Worm (Caenorhabditis elegans) whole organism, mixed stage, embryonic: ENCODE results near the gene T03G11.9.
A peak's percentile ranks its signal among the peaks of the same experiment; 100 is the strongest.

Source experiments
- blmp-1 ChIP-seq: fragments of 150-350 bp; optimal IDR thresholded peaks from 2 replicates; lab custom pipeline; 2014; ENCODE audit warnings: missing biosample characterization, missing genetic modification characterization
- ceh-39 ChIP-seq: fragments of 150-350 bp; optimal IDR thresholded peaks from 2 replicates; lab custom pipeline; 2014; ENCODE audit warnings: missing biosample characterization, missing genetic modification characterization
- ceh-43 ChIP-seq: fragments of 200-800 bp; sonication (Bioruptor generic); optimal IDR thresholded peaks from 2 replicates; lab custom pipeline; 2018; ENCODE audit warnings: mild to moderate bottlenecking, missing genetic modification characterization, moderate library complexity, missing compliant biosample characterization
- ceh-83 ChIP-seq: fragments of 200-800 bp; sonication (Bioruptor generic); optimal IDR thresholded peaks from 2 replicates; lab custom pipeline; 2018; ENCODE audit warnings: mild to moderate bottlenecking, missing genetic modification characterization, missing compliant biosample characterization
- ces-1 ChIP-seq: fragments of 150-350 bp; optimal IDR thresholded peaks from 2 replicates; lab custom pipeline; 2014; ENCODE audit warnings: missing biosample characterization, missing genetic modification reagents, missing genetic modification characterization
- cnd-1 ChIP-seq: fragments of 200-800 bp; sonication (Bioruptor generic); optimal IDR thresholded peaks from 2 replicates; lab custom pipeline; 2018; ENCODE audit warnings: mild to moderate bottlenecking, missing genetic modification characterization, missing compliant biosample characterization
- drap-1 ChIP-seq: fragments of 200-800 bp; sonication (Bioruptor generic); optimal IDR thresholded peaks from 3 replicates; lab custom pipeline; 2018; ENCODE audit warnings: mild to moderate bottlenecking, missing genetic modification characterization, missing compliant biosample characterization
- flh-1 ChIP-seq: fragments of 200-800 bp; sonication (Bioruptor generic); optimal IDR thresholded peaks from 2 replicates; lab custom pipeline; 2018; ENCODE audit warnings: mild to moderate bottlenecking, missing genetic modification characterization, moderate library complexity, missing compliant biosample characterization
- ham-2 ChIP-seq: fragments of 200-800 bp; sonication (Bioruptor generic); optimal IDR thresholded peaks from 2 replicates; lab custom pipeline; 2018; ENCODE audit warnings: mild to moderate bottlenecking, missing genetic modification characterization, missing compliant biosample characterization
- hlh-1 ChIP-seq: fragments of 150-350 bp; optimal IDR thresholded peaks from 2 replicates; lab custom pipeline; 2014; ENCODE audit warnings: missing biosample characterization, missing genetic modification reagents, missing genetic modification characterization
- lin-32 ChIP-seq: fragments of 200-800 bp; sonication (Bioruptor generic); optimal IDR thresholded peaks from 2 replicates; lab custom pipeline; 2018; ENCODE audit warnings: mild to moderate bottlenecking, missing genetic modification characterization, missing compliant biosample characterization
- lsy-2 ChIP-seq: fragments of 150-350 bp; optimal IDR thresholded peaks from 2 replicates; lab custom pipeline; 2014; ENCODE audit warnings: missing biosample characterization, missing genetic modification characterization
- mab-5 ChIP-seq: fragments of 150-350 bp; optimal IDR thresholded peaks from 2 replicates; lab custom pipeline; 2014; ENCODE audit warnings: missing biosample characterization, missing genetic modification characterization
- mls-2 ChIP-seq: sonication (generic microtip); optimal IDR thresholded peaks from 2 replicates; lab custom pipeline; 2016; ENCODE audit warnings: mild to moderate bottlenecking, missing genetic modification characterization, moderate library complexity, missing compliant biosample characterization
- nhr-12 ChIP-seq: fragments of 150-350 bp; optimal IDR thresholded peaks from 2 replicates; lab custom pipeline; 2014; ENCODE audit warnings: missing biosample characterization, missing genetic modification characterization
- nhr-237 ChIP-seq: fragments of 150-350 bp; optimal IDR thresholded peaks from 2 replicates; lab custom pipeline; 2014; ENCODE audit warnings: missing biosample characterization, missing genetic modification characterization
- nhr-76 ChIP-seq: sonication (generic microtip); optimal IDR thresholded peaks from 2 replicates; lab custom pipeline; 2017; ENCODE audit warnings: missing biosample characterization, missing genetic modification characterization
- pha-4 ChIP-seq: fragments of 150-350 bp; optimal IDR thresholded peaks from 2 replicates; lab custom pipeline; 2018; ENCODE audit warnings: missing biosample characterization, missing genetic modification reagents, missing genetic modification characterization
- sem-2 ChIP-seq: fragments of 200-800 bp; sonication (Bioruptor generic); optimal IDR thresholded peaks from 2 replicates; lab custom pipeline; 2018; ENCODE audit warnings: mild to moderate bottlenecking, missing genetic modification characterization, missing compliant biosample characterization
- snpc-4 ChIP-seq: fragments of 150-350 bp; optimal IDR thresholded peaks from 2 replicates; lab custom pipeline; 2014; ENCODE audit warnings: missing biosample characterization, missing genetic modification characterization
- sptf-1 ChIP-seq: sonication (generic microtip); optimal IDR thresholded peaks from 2 replicates; lab custom pipeline; 2017; ENCODE audit warnings: mild to moderate bottlenecking, missing genetic modification characterization, moderate library complexity, missing compliant biosample characterization
- tbx-8 ChIP-seq: fragments of 200-800 bp; sonication (Bioruptor generic); optimal IDR thresholded peaks from 2 replicates; lab custom pipeline; 2018; ENCODE audit warnings: mild to moderate bottlenecking, missing genetic modification characterization, moderate library complexity, missing compliant biosample characterization
- unc-120 ChIP-seq: sonication (generic microtip); optimal IDR thresholded peaks from 2 replicates; lab custom pipeline; 2017; ENCODE audit warnings: missing genetic modification characterization, missing compliant biosample characterization; ENCODE audit not compliant: poor library complexity, severe bottlenecking
- unc-39 ChIP-seq: fragments of 150-350 bp; optimal IDR thresholded peaks from 2 replicates; lab custom pipeline; 2014; ENCODE audit warnings: missing biosample characterization, missing genetic modification characterization
- unc-62 ChIP-seq: fragments of 150-350 bp; optimal IDR thresholded peaks from 2 replicates; lab custom pipeline; 2014; ENCODE audit warnings: missing biosample characterization, missing genetic modification reagents, missing genetic modification characterization
- zip-8 ChIP-seq: fragments of 150-350 bp; optimal IDR thresholded peaks from 2 replicates; lab custom pipeline; 2014; ENCODE audit warnings: missing biosample characterization, missing genetic modification characterization

The T03G11.9 gene

ce11 chrX:5142403-5142802 lies 41.6 kb upstream of the T03G11.9 start:
- TF ChIP-seq mab-5 (no peak), pha-4 (peak; percentile 82)

- TF ChIP-seq ces-1 (no peak), lsy-2 (tag; lab: Kevin White, UChicago) (no peak), unc-120 (tag; lab: Kevin White, UChicago) (no peak)
Measured at ce11 chrX:5147918-5148317, 36.1 kb upstream of the T03G11.9 start, which contains the start of gene C31H2.14. TSS of gene C31H2.14 (plus strand) at chrX:5148218.

ce11 chrX:5150389-5150788 lies 33.6 kb upstream of the T03G11.9 start, which contains the start of gene dpy-8:
TSS of gene dpy-8 (minus strand) at chrX:5150476.
- peak; percentile 63 for TF ChIP-seq blmp-1
- TF ChIP-seq ceh-39, result no peak

- TF ChIP-seq flh-1 (GFP tag; lab: Kevin White, UChicago), result no peak
- no peak for TF ChIP-seq tbx-8
- TF ChIP-seq cnd-1 (tag; lab: Kevin White, UChicago), result no peak
- no peak for TF ChIP-seq ces-1
- no peak for TF ChIP-seq unc-39 (tag; lab: Kevin White, UChicago)
- no peak for TF ChIP-seq hlh-1 (tag; lab: Kevin White, UChicago)
- no peak for TF ChIP-seq drap-1 (GFP tag; lab: Kevin White, UChicago)
- TF ChIP-seq lsy-2 (tag; lab: Kevin White, UChicago), result no peak
- TF ChIP-seq nhr-237 (tag; lab: Kevin White, UChicago), result no peak
- no peak for TF ChIP-seq unc-120 (tag; lab: Kevin White, UChicago)
- TF ChIP-seq nhr-76 (tag; lab: Kevin White, UChicago), result no peak
- TF ChIP-seq ceh-43 (GFP tag; lab: Kevin White, UChicago), result no peak
- TF ChIP-seq ceh-39, result no peak
- TF ChIP-seq ceh-83 (GFP tag; lab: Kevin White, UChicago), result no peak
- TF ChIP-seq unc-62 (GFP tag; lab: Kevin White, UChicago), result no peak
- TF ChIP-seq, all 35 proteins: peak for 0
Measured at ce11 chrX:5151403-5151802, 32.6 kb upstream of the T03G11.9 start.

DNA sequence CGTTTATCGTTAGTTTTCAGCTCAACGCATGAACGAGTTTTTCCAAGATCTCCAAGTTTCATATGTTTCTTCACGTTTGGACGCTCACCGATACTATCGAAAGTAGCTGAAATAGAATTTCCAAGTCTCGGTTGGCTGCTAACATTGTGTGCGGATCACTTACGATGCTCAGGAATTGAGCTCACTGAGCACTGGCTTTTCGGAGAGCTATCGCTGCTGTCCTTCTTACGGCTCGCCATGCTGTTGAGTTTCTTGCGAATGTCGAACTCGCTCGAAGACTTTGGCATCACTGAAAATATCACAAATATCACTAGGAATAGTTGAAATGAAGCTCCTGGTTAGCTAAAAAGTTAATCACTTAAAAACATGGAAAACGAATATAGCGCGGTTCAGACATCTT lies 32.2 kb upstream of the T03G11.9 start:
- TF ChIP-seq lin-32 (GFP tag; lab: Kevin White, UChicago), result no peak
- TF ChIP-seq lsy-2 (tag; lab: Kevin White, UChicago), result no peak

ce11 chrX:5152931-5153330 lies 31.1 kb upstream of the T03G11.9 start:
- no peak for TF ChIP-seq snpc-4 (tag; lab: Kevin White, UChicago)

DNA sequence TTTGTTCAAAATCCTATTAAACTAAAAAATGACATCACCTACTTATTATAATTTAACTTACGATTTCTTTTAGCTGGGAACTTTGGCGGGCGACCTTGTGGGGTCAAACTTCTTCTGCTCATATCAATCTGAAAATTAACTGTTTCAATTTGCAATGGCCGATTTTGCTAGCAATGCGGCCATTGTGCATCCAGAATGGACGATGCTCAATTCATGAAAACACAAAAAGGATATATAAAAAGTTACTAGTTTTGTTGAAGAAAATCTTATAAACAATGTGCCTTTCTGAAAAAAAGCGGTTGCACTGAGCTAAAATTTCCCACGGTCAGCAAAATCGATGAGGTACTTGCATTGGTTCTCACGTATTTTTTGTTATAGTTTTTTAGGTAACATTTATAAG lies 29.8 kb upstream of the T03G11.9 start, which contains the start of gene C31H2.3:
Gene C31H2.3 (minus strand): TSS at position 101 of the 400 bp plus-strand sequence.
- no peak for TF ChIP-seq zip-8 (tag; lab: Kevin White, UChicago)
- TF ChIP-seq, all 35 proteins: peak for 0

DNA sequence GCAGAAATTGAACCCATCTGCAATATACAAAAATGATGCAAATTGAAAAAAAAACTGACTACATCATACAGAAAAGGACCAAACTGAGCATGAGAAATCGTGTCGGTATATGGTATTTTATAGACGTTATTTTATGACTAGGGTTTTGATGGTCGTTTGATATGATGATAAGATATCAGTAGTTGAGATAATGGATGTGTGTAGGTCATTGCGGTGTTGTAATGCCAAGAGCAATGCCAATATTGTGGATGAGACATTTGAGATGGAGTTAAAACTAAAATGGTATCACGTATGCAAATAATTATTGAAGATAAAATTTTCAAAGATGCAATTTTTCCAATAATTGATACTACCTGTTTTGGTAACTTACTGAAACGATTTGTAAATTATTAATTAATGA lies 24.4 kb upstream of the T03G11.9 start, which contains the start of gene C31H2.4:
Gene C31H2.4 (minus strand): TSS at position 19 of the 400 bp plus-strand sequence.
- TF ChIP-seq cnd-1 (tag; lab: Kevin White, UChicago), result no peak
- TF ChIP-seq mls-2 (tag; lab: Kevin White, UChicago), result no peak
- no peak for TF ChIP-seq snpc-4 (tag; lab: Kevin White, UChicago)
- TF ChIP-seq sem-2 (GFP tag; lab: Kevin White, UChicago), result no peak
- TF ChIP-seq mab-5, result no peak
- no peak for TF ChIP-seq ces-1
- no peak for TF ChIP-seq nhr-12 (tag; lab: Kevin White, UChicago)
- no peak for TF ChIP-seq drap-1 (GFP tag; lab: Kevin White, UChicago)
- no peak for TF ChIP-seq tbx-8
- no peak for TF ChIP-seq sptf-1 (tag; lab: Kevin White, UChicago)
- no peak for TF ChIP-seq ham-2 (GFP tag; lab: Kevin White, UChicago)
- TF ChIP-seq zip-8 (tag; lab: Kevin White, UChicago), result no peak
- no peak for TF ChIP-seq pha-4
